Worm (Caenorhabditis elegans): ENCODE measurements around the gene E02H4.7.

- TF ChIP-seq dao-5 (tag; optimal IDR thresholded peaks at IDR 0.05) (no peak), W03F9.2 (tag; optimal IDR thresholded peaks at IDR 0.05) (no peak), him-1 (tag; optimal IDR thresholded peaks at IDR 0.05) (no peak)
Observed at ce11 chrX:14240205-14240604, 15.9 kb upstream of the E02H4.7 start.

All from whole organism, L4/young adult.